Worm (Caenorhabditis elegans) whole organism, L1 larva: ENCODE data around the gene F35G12.5.

Source experiments
- C16A3.4 ChIP-seq: fragments of 150-350 bp; optimal IDR thresholded peaks from 2 replicates; lab custom pipeline; 2014; ENCODE audit warnings: missing biosample characterization, missing genetic modification characterization
- F16B12.6 ChIP-seq: fragments of 150-350 bp; optimal IDR thresholded peaks from 2 replicates; lab custom pipeline; 2014; ENCODE audit warnings: missing biosample characterization, missing genetic modification characterization
- Y116A8C.19 ChIP-seq: sonication (generic microtip); optimal IDR thresholded peaks from 2 replicates; lab custom pipeline; 2016; ENCODE audit warnings: missing compliant biosample characterization, missing genetic modification characterization, borderline replicate concordance
- ama-1 ChIP-seq: fragments of 150-350 bp; optimal IDR thresholded peaks from 2 replicates; lab custom pipeline; 2014
- ceh-63 ChIP-seq: fragments of 200-800 bp; sonication (Bioruptor generic); optimal IDR thresholded peaks from 2 replicates; lab custom pipeline; 2018; ENCODE audit warnings: mild to moderate bottlenecking, missing genetic modification characterization, missing compliant biosample characterization
- ceh-88 ChIP-seq: fragments of 200-800 bp; sonication (Bioruptor generic); IDR thresholded peaks from 2 replicates; pipeline ENCODE4 v1.3.6; 2022; ENCODE audit warnings: missing genetic modification characterization, missing compliant biosample characterization
- dpl-1 ChIP-seq, 3 experiments: fragments of 150-350 bp in 2 of 3; sonication (generic microtip) in 1 of 3; optimal IDR thresholded peaks; 2 replicates each; lab custom pipeline; 2014 to 2017; ENCODE audit warnings: missing biosample characterization in 3 of 3, missing genetic modification characterization in 3 of 3, missing genetic modification reagents in 3 of 3
- efl-1 ChIP-seq, 4 experiments: fragments of 150-350 bp; optimal IDR thresholded peaks in 3 of 4; peaks in 1 of 4; 1 replicate in 1 of 4; 2 replicates in 3 of 4; lab custom pipeline; 2014; ENCODE audit warnings: missing biosample characterization in 2 of 4, missing genetic modification characterization in 2 of 4, missing genetic modification reagents in 2 of 4
- efl-3 ChIP-seq: fragments of 200-800 bp; sonication (Bioruptor generic); optimal IDR thresholded peaks from 2 replicates; lab custom pipeline; 2018; ENCODE audit warnings: mild to moderate bottlenecking, missing genetic modification characterization, missing compliant biosample characterization
- egl-13 ChIP-seq: sonication (generic microtip); optimal IDR thresholded peaks from 2 replicates; lab custom pipeline; 2016; ENCODE audit warnings: missing genotype, missing genetic modification reagents, missing genetic modification characterization, missing compliant biosample characterization
- elt-2 ChIP-seq: sonication (generic microtip); optimal IDR thresholded peaks from 2 replicates; lab custom pipeline; 2016; ENCODE audit warnings: missing genetic modification characterization, mild to moderate bottlenecking, inconsistent platforms, missing compliant biosample characterization, missing genetic modification reagents
- ets-5 ChIP-seq: fragments of 200-800 bp; sonication (Bioruptor generic); IDR thresholded peaks from 2 replicates; pipeline ENCODE4 v1.3.6; 2022; ENCODE audit warnings: missing genetic modification characterization, missing compliant biosample characterization
- fkh-10 ChIP-seq: sonication (generic microtip); optimal IDR thresholded peaks from 2 replicates; lab custom pipeline; 2017; ENCODE audit warnings: missing biosample characterization, missing genetic modification reagents, missing genetic modification characterization
- fkh-8 ChIP-seq: sonication (generic microtip); optimal IDR thresholded peaks from 2 replicates; lab custom pipeline; 2016; ENCODE audit warnings: mild to moderate bottlenecking, missing genetic modification characterization, missing compliant biosample characterization
- fos-1 ChIP-seq: fragments of 150-350 bp; optimal IDR thresholded peaks from 2 replicates; lab custom pipeline; 2014; ENCODE audit warnings: missing biosample characterization, missing genetic modification characterization
- grh-1 ChIP-seq: fragments of 200-800 bp; sonication (Bioruptor generic); IDR thresholded peaks from 2 replicates; pipeline ENCODE4 v1.3.6; 2022; ENCODE audit warnings: missing genetic modification reagents, missing genetic modification characterization, missing compliant biosample characterization
- isw-1 ChIP-seq: fragments of 200-800 bp; sonication (Bioruptor generic); IDR thresholded peaks from 2 replicates; pipeline ENCODE4 v1.3.6; 2022; ENCODE audit warnings: missing genetic modification characterization, missing compliant biosample characterization
- jun-1 ChIP-seq: fragments of 150-350 bp; optimal IDR thresholded peaks from 2 replicates; lab custom pipeline; 2014; ENCODE audit warnings: missing biosample characterization, missing genetic modification reagents, missing genetic modification characterization
- lin-35 ChIP-seq, 2 experiments: fragments of 150-350 bp; optimal IDR thresholded peaks; 2 replicates each; lab custom pipeline; 2014; ENCODE audit warnings: missing biosample characterization in 2 of 2, missing genetic modification characterization in 2 of 2, missing genetic modification reagents in 2 of 2
- lir-3 ChIP-seq: sonication (generic microtip); optimal IDR thresholded peaks from 2 replicates; lab custom pipeline; 2016; ENCODE audit warnings: mild to moderate bottlenecking, missing genetic modification characterization, moderate library complexity, missing compliant biosample characterization; ENCODE audit not compliant: poor library complexity
- lsy-2 ChIP-seq, 2 experiments: fragments of 150-350 bp; optimal IDR thresholded peaks; 2 replicates each; lab custom pipeline; 2014; ENCODE audit warnings: missing biosample characterization in 2 of 2, missing genetic modification characterization in 2 of 2
- mdl-1 ChIP-seq, 2 experiments: fragments of 150-350 bp; optimal IDR thresholded peaks; 2 replicates each; lab custom pipeline; 2014 to 2017; ENCODE audit warnings: missing biosample characterization in 2 of 2, missing genetic modification characterization in 2 of 2, inconsistent platforms in 1 of 2
- mef-2 ChIP-seq: fragments of 150-350 bp; optimal IDR thresholded peaks from 2 replicates; lab custom pipeline; 2014; ENCODE audit warnings: missing biosample characterization, missing genetic modification characterization
- nhr-11 ChIP-seq: fragments of 150-350 bp; optimal IDR thresholded peaks from 2 replicates; lab custom pipeline; 2014; ENCODE audit warnings: missing biosample characterization, missing genetic modification characterization
- nhr-19 ChIP-seq: fragments of 200-800 bp; sonication (Bioruptor generic); conservative IDR thresholded peaks from 2 replicates; pipeline ENCODE4 v1.3.6; 2022; ENCODE audit warnings: missing genetic modification characterization, missing compliant biosample characterization
- nhr-20 ChIP-seq: sonication (generic microtip); optimal IDR thresholded peaks from 2 replicates; lab custom pipeline; 2016; ENCODE audit warnings: mild to moderate bottlenecking, missing genetic modification characterization, missing compliant biosample characterization
- nhr-47 ChIP-seq: sonication (generic microtip); optimal IDR thresholded peaks from 2 replicates; lab custom pipeline; 2016; ENCODE audit warnings: mild to moderate bottlenecking, missing genetic modification characterization, moderate library complexity, missing compliant biosample characterization
- nhr-76 ChIP-seq: sonication (generic microtip); optimal IDR thresholded peaks from 2 replicates; lab custom pipeline; 2017; ENCODE audit warnings: missing biosample characterization, missing genetic modification characterization
- nhr-85 ChIP-seq: sonication (generic microtip); peaks from one replicate; lab custom pipeline; 2016; ENCODE audit warnings: missing genetic modification characterization, inconsistent platforms, missing compliant biosample characterization
- nhr-90 ChIP-seq: sonication (generic microtip); optimal IDR thresholded peaks from 2 replicates; lab custom pipeline; 2016; ENCODE audit warnings: mild to moderate bottlenecking, missing genetic modification characterization, missing compliant biosample characterization; ENCODE audit not compliant: poor library complexity
- pag-3 ChIP-seq: sonication (generic microtip); optimal IDR thresholded peaks from 2 replicates; lab custom pipeline; 2017; ENCODE audit warnings: missing genetic modification characterization, mild to moderate bottlenecking, missing compliant biosample characterization, antibody characterized with exemption, borderline replicate concordance; ENCODE audit not compliant: insufficient read depth
- pax-3 ChIP-seq: fragments of 200-800 bp; sonication (Bioruptor generic); optimal IDR thresholded peaks from 2 replicates; lab custom pipeline; 2018; ENCODE audit warnings: mild to moderate bottlenecking, missing genetic modification characterization, moderate library complexity, missing compliant biosample characterization
- skn-1 ChIP-seq: fragments of 150-350 bp; optimal IDR thresholded peaks from 2 replicates; lab custom pipeline; 2014; ENCODE audit warnings: missing biosample characterization, missing genetic modification characterization
- sox-4 ChIP-seq: sonication (generic microtip); optimal IDR thresholded peaks from 2 replicates; lab custom pipeline; 2016; ENCODE audit warnings: missing genetic modification characterization, missing compliant biosample characterization
- unc-30 ChIP-seq: sonication (generic microtip); optimal IDR thresholded peaks from 2 replicates; lab custom pipeline; 2017; ENCODE audit warnings: missing biosample characterization, missing genetic modification characterization
- unc-62 ChIP-seq: fragments of 150-350 bp; optimal IDR thresholded peaks from 2 replicates; lab custom pipeline; 2014; ENCODE audit warnings: missing biosample characterization, missing genetic modification reagents, missing genetic modification characterization
- unc-98 ChIP-seq: fragments of 200-800 bp; sonication (Bioruptor generic); IDR thresholded peaks from 2 replicates; pipeline ENCODE4 v1.3.6; 2022; ENCODE audit warnings: missing genetic modification characterization, missing compliant biosample characterization
- vab-15 ChIP-seq: sonication (generic microtip); optimal IDR thresholded peaks from 2 replicates; lab custom pipeline; 2017; ENCODE audit warnings: missing genotype, mild to moderate bottlenecking, missing genetic modification characterization, missing compliant biosample characterization
- zag-1 ChIP-seq: fragments of 150-350 bp; optimal IDR thresholded peaks from 2 replicates; lab custom pipeline; 2014; ENCODE audit warnings: missing biosample characterization, missing genetic modification characterization
- ztf-11 ChIP-seq, 2 experiments: sonication (generic microtip); optimal IDR thresholded peaks; 2 replicates each; lab custom pipeline; 2016 to 2017; ENCODE audit warnings: missing genetic modification characterization in 2 of 2, missing biosample characterization in 1 of 2, missing compliant biosample characterization in 1 of 2

The F35G12.5 gene

DNA sequence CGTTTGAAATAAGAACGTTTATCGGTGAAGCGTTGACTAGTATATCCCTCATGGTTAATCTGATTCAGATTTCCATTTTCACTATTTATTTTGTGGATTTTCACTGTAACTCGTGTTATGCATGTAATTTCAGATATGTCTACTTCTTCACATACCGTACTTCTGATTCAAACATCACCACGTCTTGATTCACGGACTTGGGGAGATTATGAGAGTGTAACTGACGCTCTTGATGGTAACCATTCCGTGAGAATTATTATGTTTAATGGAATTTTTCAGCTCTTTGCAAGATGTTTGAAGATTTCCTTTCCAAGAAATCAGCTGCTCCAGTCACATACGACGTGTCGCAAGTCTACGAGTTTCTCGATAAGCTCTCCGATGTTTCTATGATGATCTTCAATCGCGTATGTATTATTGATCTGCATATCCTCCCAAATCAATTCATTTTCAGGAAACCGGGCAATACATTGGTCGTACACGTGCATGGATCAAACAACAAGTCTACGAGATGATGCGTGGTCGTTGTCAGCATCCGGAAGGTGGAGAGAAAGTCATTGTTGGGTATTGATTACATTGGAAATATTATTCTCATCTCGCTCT, 9.3 kb downstream of the F35G12.5 start, which contains the start of gene erh-2:
erh-2 (plus strand) TSS at position 134 of the 600 bp plus-strand sequence.
- TF ChIP-seq unc-30 (tag; lab: Kevin White, UChicago) (no peak), nhr-11 (tag; lab: Kevin White, UChicago) (no peak), nhr-85 (tag; lab: Kevin White, UChicago) (peak; percentile 62), egl-13 (tag; lab: Kevin White, UChicago) (no peak), fkh-10 (GFP tag; lab: Kevin White, UChicago) (no peak), ztf-11 (tag; optimal IDR thresholded peaks at IDR 0.05; lab: Kevin White, UChicago) (no peak), nhr-76 (tag; lab: Kevin White, UChicago) (no peak), mef-2 (tag; lab: Kevin White, UChicago) (no peak), grh-1 (GFP tag; lab: Robert Waterston, UW) (no peak)

DNA sequence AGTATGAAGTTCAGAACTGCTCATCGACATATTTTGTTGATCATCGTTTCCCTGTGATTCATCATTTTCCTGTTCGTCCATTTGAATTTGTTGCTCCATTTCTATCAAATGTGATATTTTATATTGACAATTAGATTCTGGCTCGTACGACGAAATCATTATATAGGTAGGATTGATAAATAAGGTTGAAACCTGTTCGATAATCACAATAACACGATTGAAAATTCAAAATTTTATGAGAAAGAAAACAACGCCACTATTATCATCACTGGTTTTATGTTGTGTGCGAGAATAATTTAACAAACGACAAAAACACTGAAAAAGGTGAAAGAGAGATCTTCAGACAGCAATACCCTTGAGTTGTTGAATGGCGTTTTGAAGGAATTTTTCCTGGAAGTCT, 10.4 kb downstream of the F35G12.5 start, which contains the start of gene apc-11:
apc-11 (minus strand) TSS at position 101 of the 400 bp plus-strand sequence.
- no peak for TF ChIP-seq nhr-19 (GFP tag; lab: Robert Waterston, UW)
- no peak for TF ChIP-seq fos-1 (tag; lab: Kevin White, UChicago)
- no peak for TF ChIP-seq isw-1
- no peak for TF ChIP-seq unc-98 (GFP tag; lab: Robert Waterston, UW)
- TF ChIP-seq efl-1 (optimal IDR thresholded peaks at IDR 0.05; lab: Kevin White, UChicago): no peak
- TF ChIP-seq efl-1 (GFP tag; optimal IDR thresholded peaks at IDR 0.05 in 1 of 2; lab: Kevin White, UChicago): no peak
- TF ChIP-seq nhr-85 (tag; lab: Kevin White, UChicago): peak; percentile 52

DNA sequence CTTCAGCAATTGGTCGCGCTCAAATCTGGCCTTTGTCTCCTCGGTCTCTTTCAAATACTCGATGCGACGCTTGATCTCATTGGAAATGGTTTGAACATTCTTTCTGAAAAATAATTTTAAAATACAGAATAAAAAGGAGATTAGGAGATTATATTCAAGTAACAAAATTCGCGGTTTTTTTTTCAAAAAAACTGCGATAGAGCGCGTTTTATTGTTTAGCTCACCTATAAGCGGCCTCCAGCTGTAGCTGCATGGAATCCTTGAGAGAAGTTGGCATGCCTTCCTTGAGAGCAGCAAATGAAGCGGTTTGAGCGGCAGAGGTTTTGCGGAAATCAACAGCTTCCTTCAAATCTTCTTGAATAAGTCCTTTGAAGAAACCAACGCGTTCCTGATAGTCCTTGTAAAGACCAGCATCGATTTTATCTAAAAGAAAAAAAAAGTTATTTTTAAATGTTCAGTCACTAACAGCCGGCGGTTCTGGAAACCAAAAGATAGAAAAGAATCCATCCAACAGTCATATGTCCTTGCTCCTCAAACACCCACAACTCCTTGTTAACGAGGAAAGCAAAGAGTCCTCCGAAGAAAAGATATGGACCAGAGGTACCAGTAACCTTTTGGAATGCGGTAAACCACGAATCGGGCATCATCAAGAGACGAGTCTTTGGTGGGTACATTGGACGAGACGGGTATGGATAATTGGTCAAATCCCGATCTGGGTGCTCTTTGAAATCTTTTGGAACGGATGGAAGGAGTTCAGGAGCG, 11.0 kb downstream of the F35G12.5 start:
- TF ChIP-seq pax-3 (tag; lab: Kevin White, UChicago) (no peak), nhr-47 (tag; lab: Kevin White, UChicago) (no peak), lsy-2 (tag; optimal IDR thresholded peaks at IDR 0.05; lab: Kevin White, UChicago) (peak in 1 of 2 experiments; percentile 25), sox-4 (tag; lab: Kevin White, UChicago) (no peak), ama-1 (lab: Kevin White, UChicago) (no peak), mdl-1 (tag; optimal IDR thresholded peaks at IDR 0.05; lab: Kevin White, UChicago) (no peak), nhr-20 (no peak), ceh-88 (GFP tag; lab: Robert Waterston, UW) (no peak), fkh-8 (tag; lab: Kevin White, UChicago) (no peak), efl-3 (GFP tag; lab: Kevin White, UChicago) (no peak), efl-1 (optimal IDR thresholded peaks at IDR 0.05; lab: Kevin White, UChicago) (peak; percentile 16 to 37), efl-1 (GFP tag; optimal IDR thresholded peaks at IDR 0.05 in 1 of 2; lab: Kevin White, UChicago) (peak; percentile 54 to 93), ets-5 (no peak), dpl-1 (GFP tag; optimal IDR thresholded peaks at IDR 0.05; lab: Kevin White, UChicago) (peak; percentile 35 to 54 (median 42)), zag-1 (tag; lab: Kevin White, UChicago) (no peak), lin-35 (GFP tag; optimal IDR thresholded peaks at IDR 0.05; lab: Kevin White, UChicago) (peak in 1 of 2 experiments; percentile 54)

DNA sequence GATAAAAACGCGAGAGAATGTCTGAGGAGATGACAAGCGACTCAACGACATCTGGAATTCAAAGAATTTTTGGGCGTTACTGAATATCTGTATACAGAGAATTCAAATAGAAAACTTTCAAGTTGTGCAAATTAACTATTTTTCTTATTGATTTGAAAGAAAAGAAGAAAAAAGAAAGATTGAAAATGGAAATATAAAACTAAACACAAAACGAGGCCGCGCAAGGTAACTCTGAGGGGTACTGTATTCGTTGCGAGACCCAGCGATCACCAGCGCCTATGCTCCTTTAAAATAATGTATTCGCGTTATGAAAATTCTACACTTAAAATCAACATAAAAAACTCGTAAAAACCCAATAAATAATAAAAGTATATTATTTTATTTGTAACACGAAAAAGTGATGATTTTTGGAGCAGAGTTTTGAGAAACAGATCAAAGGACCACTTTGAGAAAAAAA, 11.9 kb downstream of the F35G12.5 start, which contains the start of gene asb-1:
asb-1 (minus strand) TSS at position 51 of the 457 bp plus-strand sequence.
- TF ChIP-seq C16A3.4 (tag; lab: Kevin White, UChicago) (no peak), nhr-85 (tag; lab: Kevin White, UChicago) (peak; percentile 43)
- TF ChIP-seq, all 84 proteins: peak for 1

DNA sequence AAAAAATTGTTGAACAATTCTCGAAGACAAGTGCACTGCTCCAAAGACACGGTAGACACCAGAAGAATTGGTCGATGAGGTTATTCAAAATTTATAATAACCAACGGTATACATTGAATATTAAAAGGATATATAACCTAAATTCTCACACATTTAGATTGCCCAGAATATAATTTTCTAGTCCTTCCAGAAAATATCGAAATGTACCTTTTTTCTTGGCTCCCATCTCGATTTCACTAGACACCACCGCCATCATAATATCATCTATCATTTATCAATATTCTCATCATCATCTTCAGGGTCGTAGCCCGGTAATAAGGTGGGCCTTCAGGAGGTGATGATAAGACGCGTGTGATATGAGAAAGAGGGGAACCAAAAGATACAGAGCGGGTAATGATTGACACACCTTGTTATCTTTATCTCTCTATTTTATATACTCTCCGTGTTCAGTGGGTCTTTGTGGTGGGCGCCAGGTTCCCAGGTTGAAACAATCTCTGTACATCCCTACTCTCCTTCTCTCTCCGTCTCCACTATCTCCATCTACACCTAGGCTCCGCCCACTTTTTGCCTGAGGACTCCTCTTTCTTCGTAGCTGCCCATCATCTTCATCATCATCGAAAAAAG, 16.3 kb downstream of the F35G12.5 start, which contains the start of gene mab-21:
mab-21 (plus strand) TSS at position 615 of the 624 bp plus-strand sequence.
- TF ChIP-seq lin-35 (GFP tag; optimal IDR thresholded peaks at IDR 0.05; lab: Kevin White, UChicago) (peak in 1 of 2 experiments; percentile 15), skn-1 (no peak), efl-3 (GFP tag; lab: Kevin White, UChicago) (no peak), pag-3 (tag; lab: Kevin White, UChicago) (no peak), mef-2 (tag; lab: Kevin White, UChicago) (no peak), vab-15 (tag; lab: Kevin White, UChicago) (no peak), elt-2 (no peak), nhr-90 (tag; lab: Kevin White, UChicago) (no peak), ceh-63 (no peak), F16B12.6 (tag; lab: Kevin White, UChicago) (no peak), isw-1 (no peak), jun-1 (no peak), lir-3 (tag; lab: Kevin White, UChicago) (no peak), unc-62 (GFP tag; lab: Kevin White, UChicago) (no peak), Y116A8C.19 (tag; lab: Kevin White, UChicago) (no peak)
